Worm (Caenorhabditis elegans) whole organism, early embryonic: ENCODE data around the gene M176.10.

Source experiments
- B0310.2 ChIP-seq: sonication (generic microtip); optimal IDR thresholded peaks from 2 replicates; lab custom pipeline; 2016; ENCODE audit warnings: mild to moderate bottlenecking, missing genetic modification characterization, missing compliant biosample characterization
- F13C5.2 ChIP-seq: sonication (generic microtip); optimal IDR thresholded peaks from 2 replicates; lab custom pipeline; 2017; ENCODE audit warnings: mild to moderate bottlenecking, missing genetic modification characterization, inconsistent platforms, missing compliant biosample characterization
- aly-1 ChIP-seq: sonication (generic microtip); optimal IDR thresholded peaks from 2 replicates; lab custom pipeline; 2016; ENCODE audit warnings: missing genetic modification characterization, missing compliant biosample characterization
- ama-1 ChIP-seq: fragments of 150-350 bp; optimal IDR thresholded peaks from 2 replicates; lab custom pipeline; 2014
- ceh-13 ChIP-seq: fragments of 200-800 bp; sonication (Bioruptor generic); optimal IDR thresholded peaks from 2 replicates; lab custom pipeline; 2018; ENCODE audit warnings: mild to moderate bottlenecking, missing genetic modification characterization, missing compliant biosample characterization
- ceh-36 ChIP-seq: sonication (generic microtip); optimal IDR thresholded peaks from 2 replicates; lab custom pipeline; 2016; ENCODE audit warnings: missing genetic modification characterization, inconsistent platforms, missing compliant biosample characterization
- ets-7 ChIP-seq: sonication (generic microtip); optimal IDR thresholded peaks from 2 replicates; lab custom pipeline; 2016; ENCODE audit warnings: missing genotype, missing genetic modification characterization, missing compliant biosample characterization
- flt-1 ChIP-seq: fragments of 200-800 bp; sonication (Bioruptor generic); IDR thresholded peaks from 2 replicates; pipeline ENCODE4 v1.3.6; 2022; ENCODE audit warnings: missing genetic modification characterization, missing compliant biosample characterization
- hmbx-1 ChIP-seq: sonication (generic microtip); optimal IDR thresholded peaks from 2 replicates; lab custom pipeline; 2016; ENCODE audit warnings: mild to moderate bottlenecking, missing genetic modification characterization, missing compliant biosample characterization
- hmg-4 ChIP-seq: fragments of 200-800 bp; sonication (Bioruptor generic); optimal IDR thresholded peaks from 2 replicates; lab custom pipeline; 2018; ENCODE audit warnings: mild to moderate bottlenecking, missing genetic modification characterization, missing compliant biosample characterization
- hnd-1 ChIP-seq: sonication (generic microtip); optimal IDR thresholded peaks from 2 replicates; lab custom pipeline; 2016; ENCODE audit warnings: missing genetic modification characterization, missing compliant biosample characterization
- pes-1 ChIP-seq: fragments of 200-800 bp; sonication (Bioruptor generic); IDR thresholded peaks from 2 replicates; pipeline ENCODE4 v1.3.6; 2022; ENCODE audit warnings: missing genetic modification reagents, missing genetic modification characterization, missing compliant biosample characterization
- scrt-1 ChIP-seq: fragments of 200-800 bp; sonication (Bioruptor generic); IDR thresholded peaks from 2 replicates; pipeline ENCODE4 v1.3.6; 2022; ENCODE audit warnings: missing genetic modification characterization, missing compliant biosample characterization
- sea-1 ChIP-seq: fragments of 200-800 bp; sonication (Bioruptor generic); conservative IDR thresholded peaks from 2 replicates; pipeline ENCODE4 v1.3.6; 2022; ENCODE audit warnings: missing genetic modification characterization, missing compliant biosample characterization
- tbx-11 ChIP-seq: fragments of 200-800 bp; sonication (Bioruptor generic); IDR thresholded peaks from 2 replicates; pipeline ENCODE4 v1.3.6; 2022; ENCODE audit warnings: missing genetic modification characterization, missing compliant biosample characterization
- tbx-37 ChIP-seq: fragments of 200-800 bp; sonication (Bioruptor generic); conservative IDR thresholded peaks from 2 replicates; pipeline ENCODE4 v1.3.6; 2022; ENCODE audit warnings: missing genetic modification reagents, missing genetic modification characterization, missing compliant biosample characterization
- tra-4 ChIP-seq: sonication (generic microtip); optimal IDR thresholded peaks from 2 replicates; lab custom pipeline; 2017; ENCODE audit warnings: missing genetic modification characterization, missing compliant biosample characterization

The M176.10 gene

DNA sequence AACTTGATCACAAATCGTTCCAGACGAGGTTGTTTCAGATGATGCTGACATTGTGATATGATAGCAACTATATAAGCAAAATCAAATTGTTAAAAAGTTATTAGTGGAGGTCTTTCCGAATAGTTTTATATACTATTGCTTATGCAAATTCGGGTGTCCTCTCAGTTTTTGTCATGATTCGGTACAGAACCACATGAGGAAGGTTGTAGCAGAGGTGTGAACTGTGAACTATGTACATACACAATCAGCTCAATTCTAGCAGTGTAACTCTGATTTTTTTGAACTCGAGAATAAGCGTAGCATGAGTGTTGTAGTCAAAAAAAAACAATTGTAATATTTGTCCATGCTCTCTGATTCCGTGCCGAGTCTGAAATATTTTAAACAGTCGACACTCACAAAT, 22.9 kb downstream of the M176.10 start, which contains the start of gene Y51B9A.6:
Gene Y51B9A.6, minus strand, starts transcription at position 101 of the 400 bp plus-strand sequence.
- TF ChIP-seq aly-1 = no peak
- no peak for TF ChIP-seq F13C5.2 (tag; lab: Kevin White, UChicago)
- no peak for TF ChIP-seq ets-7 (tag; lab: Kevin White, UChicago)
- TF ChIP-seq ceh-36 = no peak
- TF ChIP-seq hmg-4 (GFP tag; lab: Kevin White, UChicago) = no peak
- no peak for TF ChIP-seq ceh-13 (GFP tag; lab: Kevin White, UChicago)
- no peak for TF ChIP-seq hnd-1
- no peak for TF ChIP-seq pes-1 (GFP tag; lab: Robert Waterston, UW)
- TF ChIP-seq B0310.2 = no peak
- TF ChIP-seq scrt-1 (GFP tag; lab: Robert Waterston, UW) = no peak
- TF ChIP-seq hmbx-1 (tag; lab: Kevin White, UChicago) = no peak
- TF ChIP-seq tra-4 (tag; lab: Kevin White, UChicago) = no peak
- TF ChIP-seq tbx-11 (GFP tag; lab: Robert Waterston, UW) = no peak
- TF ChIP-seq ama-1 = no peak
- TF ChIP-seq sea-1 (GFP tag; lab: Robert Waterston, UW) = no peak
- no peak for TF ChIP-seq flt-1
- TF ChIP-seq tbx-37 = no peak

DNA sequence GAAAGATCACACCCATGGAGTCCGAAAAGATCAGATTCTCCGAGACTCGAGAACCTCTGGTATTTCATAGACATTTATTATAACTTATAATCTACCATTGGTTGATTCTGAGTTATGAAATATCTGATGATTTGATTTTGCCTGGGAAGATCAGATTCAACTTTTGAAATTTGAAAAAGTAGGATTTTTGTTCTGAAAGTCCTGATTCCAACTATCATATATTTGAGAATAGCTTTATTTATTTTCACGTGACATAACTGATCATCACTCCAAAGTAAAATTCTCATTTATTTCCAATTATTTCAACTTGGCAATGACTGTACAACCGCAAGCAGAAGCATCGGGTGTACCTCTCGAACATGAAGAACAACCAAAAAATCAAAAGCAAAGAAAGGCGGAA, 26.2 kb downstream of the M176.10 start, which contains the start of gene Y51B9A.7:
Gene Y51B9A.7, plus strand, starts transcription at position 301 of the 400 bp plus-strand sequence.
- TF ChIP-seq sea-1 (GFP tag; lab: Robert Waterston, UW) (no peak), tbx-37 (no peak), scrt-1 (GFP tag; lab: Robert Waterston, UW) (no peak), hmbx-1 (tag; lab: Kevin White, UChicago) (no peak), flt-1 (no peak), tbx-11 (GFP tag; lab: Robert Waterston, UW) (no peak), ceh-36 (no peak), F13C5.2 (tag; lab: Kevin White, UChicago) (no peak), pes-1 (GFP tag; lab: Robert Waterston, UW) (no peak), ets-7 (tag; lab: Kevin White, UChicago) (no peak), ceh-13 (GFP tag; lab: Kevin White, UChicago) (no peak), B0310.2 (no peak)

DNA sequence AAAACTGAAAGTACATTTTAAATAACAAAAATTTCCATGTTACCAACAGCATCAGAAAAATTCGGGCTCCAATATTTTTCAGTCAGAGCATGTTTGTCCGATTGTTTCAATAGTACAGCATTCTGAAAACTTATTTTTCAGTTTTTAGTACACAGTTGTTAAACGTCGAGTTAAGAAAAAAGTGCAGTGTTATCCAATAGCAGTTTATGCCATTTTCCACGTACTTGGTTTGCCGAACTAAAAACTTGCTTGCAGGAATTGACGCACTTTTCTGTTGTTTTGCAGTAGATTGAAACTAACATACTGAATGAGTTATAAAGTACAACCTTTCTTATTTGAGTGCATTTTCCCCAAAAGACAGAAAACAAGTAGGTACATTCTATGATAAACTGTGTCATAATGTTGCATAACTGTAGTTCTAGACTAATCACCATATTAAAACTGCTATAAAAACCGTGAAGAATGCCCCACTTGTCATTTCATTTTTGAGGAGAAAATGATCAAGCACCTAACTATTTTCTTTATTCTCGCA, 27.5 kb downstream of the M176.10 start, which contains the start of the genes Y51B9A.14 and Y51B9A.8:
Gene Y51B9A.14, minus strand, starts transcription at position 101 of the 532 bp plus-strand sequence.
Gene Y51B9A.8, plus strand, starts transcription at position 482 of the 532 bp plus-strand sequence.
- TF ChIP-seq F13C5.2 (tag; lab: Kevin White, UChicago) (no peak), B0310.2 (no peak), sea-1 (GFP tag; lab: Robert Waterston, UW) (no peak), tbx-11 (GFP tag; lab: Robert Waterston, UW) (no peak), ceh-13 (GFP tag; lab: Kevin White, UChicago) (no peak), hnd-1 (no peak)

DNA sequence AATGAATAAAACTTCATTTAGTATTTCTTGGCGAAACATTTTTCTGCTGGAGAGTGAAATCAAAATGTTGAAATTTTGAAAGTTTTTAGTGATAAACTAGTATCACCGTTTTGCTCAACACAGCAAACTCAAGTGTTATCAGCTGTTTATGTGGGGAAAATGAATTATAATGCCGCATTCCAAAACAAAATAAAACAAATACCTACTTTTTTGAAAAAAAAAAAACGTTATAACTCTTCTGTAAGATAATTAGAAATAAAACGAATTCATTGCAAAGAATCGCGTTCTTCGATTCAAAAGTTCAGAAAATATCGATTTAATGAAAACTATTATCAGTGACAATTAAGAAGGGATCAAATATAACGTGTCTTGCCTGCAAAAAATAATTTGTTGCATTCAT, 28.5 kb downstream of the M176.10 start, which contains the start of gene Y51B9A.9:
Gene Y51B9A.9, minus strand, starts transcription at position 101 of the 400 bp plus-strand sequence.
- TF ChIP-seq tbx-37 (no peak), tra-4 (tag; lab: Kevin White, UChicago) (no peak), tbx-11 (GFP tag; lab: Robert Waterston, UW) (no peak), hnd-1 (no peak), ama-1 (no peak), flt-1 (no peak), scrt-1 (GFP tag; lab: Robert Waterston, UW) (no peak), F13C5.2 (tag; lab: Kevin White, UChicago) (no peak), ceh-36 (no peak), pes-1 (GFP tag; lab: Robert Waterston, UW) (no peak), aly-1 (no peak), B0310.2 (no peak), ceh-13 (GFP tag; lab: Kevin White, UChicago) (no peak), hmg-4 (GFP tag; lab: Kevin White, UChicago) (no peak), hmbx-1 (tag; lab: Kevin White, UChicago) (no peak), sea-1 (GFP tag; lab: Robert Waterston, UW) (no peak), ets-7 (tag; lab: Kevin White, UChicago) (no peak)

DNA sequence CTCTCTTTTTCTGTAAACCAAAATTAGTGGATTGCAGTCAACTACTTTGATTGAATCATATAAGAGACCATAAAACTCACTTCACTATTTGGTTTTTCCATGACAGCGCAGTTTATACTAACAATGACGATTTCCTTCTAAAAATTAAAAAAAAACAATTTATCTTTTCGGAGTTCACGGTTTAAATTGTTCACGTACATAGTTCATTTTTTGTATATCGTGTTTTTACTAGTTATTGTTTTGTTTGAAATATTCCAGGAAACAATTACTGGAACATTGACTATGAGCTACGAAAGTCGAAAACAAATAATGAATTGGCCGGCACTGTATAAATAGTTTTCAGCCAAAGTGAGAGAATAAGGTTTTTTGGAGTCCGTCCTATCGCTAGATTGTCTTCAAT, 33.3 kb downstream of the M176.10 start, which contains the start of gene lido-17:
Gene lido-17, minus strand, starts transcription at position 101 of the 400 bp plus-strand sequence.
- TF ChIP-seq B0310.2 (no peak), pes-1 (GFP tag; lab: Robert Waterston, UW) (no peak)

DNA sequence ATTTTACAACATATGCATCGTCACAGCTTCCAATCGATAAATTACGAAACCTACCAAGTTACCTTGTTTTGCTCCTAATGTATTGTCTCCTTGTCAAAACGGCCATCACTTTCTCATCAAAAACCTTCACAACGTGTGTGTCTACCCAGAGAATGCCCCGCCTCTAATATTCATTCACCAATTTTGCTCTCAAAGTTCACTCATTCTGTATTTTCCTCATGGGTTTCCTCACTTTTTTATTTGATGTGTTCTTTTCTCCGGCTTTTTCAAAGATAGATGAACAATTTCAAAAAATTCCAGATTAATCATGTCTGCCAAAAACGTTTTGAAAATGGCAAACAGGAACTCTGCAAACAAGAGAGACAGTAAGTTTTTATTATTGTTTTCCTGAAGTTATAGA, 40.7 kb downstream of the M176.10 start, which contains the start of gene C06C3.7:
Gene C06C3.7, plus strand, starts transcription at position 301 of the 400 bp plus-strand sequence.
- TF ChIP-seq B0310.2 (no peak), hmbx-1 (tag; lab: Kevin White, UChicago) (no peak), ama-1 (no peak), tra-4 (tag; lab: Kevin White, UChicago) (no peak), ets-7 (tag; lab: Kevin White, UChicago) (no peak), pes-1 (GFP tag; lab: Robert Waterston, UW) (no peak), sea-1 (GFP tag; lab: Robert Waterston, UW) (no peak), hmg-4 (GFP tag; lab: Kevin White, UChicago) (no peak), tbx-37 (no peak), tbx-11 (GFP tag; lab: Robert Waterston, UW) (no peak), flt-1 (no peak), F13C5.2 (tag; lab: Kevin White, UChicago) (no peak), ceh-13 (GFP tag; lab: Kevin White, UChicago) (no peak), ceh-36 (no peak), scrt-1 (GFP tag; lab: Robert Waterston, UW) (no peak), hnd-1 (no peak)

DNA sequence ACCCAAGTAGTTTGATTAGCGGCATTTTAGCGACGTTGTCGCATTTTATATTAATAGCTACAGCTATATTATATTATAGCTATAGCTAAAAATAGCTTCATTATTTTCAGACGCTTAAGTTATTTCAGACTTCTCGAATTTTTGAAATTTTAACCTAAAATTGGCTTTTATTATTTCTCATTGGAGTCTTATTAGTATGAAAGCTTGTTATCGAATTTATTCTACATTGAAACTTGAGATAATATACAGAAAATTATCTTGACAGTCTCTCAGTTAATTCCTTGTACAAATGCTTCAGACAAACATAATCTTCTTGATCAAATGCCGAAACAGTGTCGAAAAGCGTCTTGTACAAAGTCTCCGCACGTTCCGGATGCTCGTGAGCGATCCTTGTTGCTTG, 46.2 kb downstream of the M176.10 start, which contains the start of gene srh-48:
Gene srh-48, plus strand, starts transcription at position 301 of the 400 bp plus-strand sequence.
- TF ChIP-seq B0310.2 (no peak), pes-1 (GFP tag; lab: Robert Waterston, UW) (no peak), ets-7 (tag; lab: Kevin White, UChicago) (no peak), F13C5.2 (tag; lab: Kevin White, UChicago) (no peak), flt-1 (no peak), tra-4 (tag; lab: Kevin White, UChicago) (no peak)
